Worm (Caenorhabditis elegans): ENCODE measurements around the gene W08F4.13.

- TF ChIP-seq flt-1 (GFP tag; IDR thresholded peaks at IDR 0.05) = no peak
- TF ChIP-seq ref-1 (GFP tag; conservative IDR thresholded peaks at IDR 0.05) = no peak
- no peak for TF ChIP-seq cog-1 (tag; optimal IDR thresholded peaks at IDR 0.05)
- TF ChIP-seq klf-2 (GFP tag; conservative IDR thresholded peaks at IDR 0.05) = no peak
- TF ChIP-seq med-1 (GFP tag; optimal IDR thresholded peaks at IDR 0.05; ENCODE audit: insufficient read depth) = no peak
- no peak for TF ChIP-seq ztf-23 (GFP tag; IDR thresholded peaks at IDR 0.05)
- TF ChIP-seq T22C8.4 (GFP tag; IDR thresholded peaks at IDR 0.05) = no peak
These were observed 10.5 kb upstream of the W08F4.13 start for ce11 chrII:574064-574463.
